Worm (Caenorhabditis elegans) whole organism, young adult: ENCODE measurements around the gene C14A4.12.

ENCODE experiments used
- K11D2.4 ChIP-seq: fragments of 200-800 bp; sonication (Bioruptor generic); IDR thresholded peaks from 2 replicates; pipeline ENCODE4 v1.3.6; 2022; ENCODE audit warnings: missing genetic modification reagents, missing genetic modification characterization, missing compliant biosample characterization
- ama-1 ChIP-seq, 3 experiments: fragments of 150-350 bp in 1 of 3; sonication (generic microtip) in 2 of 3; optimal IDR thresholded peaks; 2 replicates each; lab custom pipeline; 2014 to 2018; ENCODE audit warnings: missing biosample characterization in 2 of 3, missing genetic modification characterization in 2 of 3, missing genetic modification reagents in 2 of 3
- atf-7 ChIP-seq: sonication (generic microtip); optimal IDR thresholded peaks from 2 replicates; lab custom pipeline; 2017; ENCODE audit warnings: mild to moderate bottlenecking, missing genetic modification characterization, missing compliant biosample characterization
- ceh-100 ChIP-seq: fragments of 200-800 bp; sonication (Bioruptor generic); IDR thresholded peaks from 2 replicates; pipeline ENCODE4 v1.3.6; 2022; ENCODE audit warnings: missing genetic modification reagents, missing genetic modification characterization, missing compliant biosample characterization
- ceh-79 ChIP-seq: sonication (generic microtip); optimal IDR thresholded peaks from 2 replicates; lab custom pipeline; 2017; ENCODE audit warnings: mild to moderate bottlenecking, missing genetic modification characterization, missing compliant biosample characterization
- dox-1 ChIP-seq: fragments of 200-800 bp; sonication (Bioruptor generic); IDR thresholded peaks from 2 replicates; pipeline ENCODE4 v1.3.6; 2022; ENCODE audit warnings: missing genetic modification reagents, missing genetic modification characterization, missing compliant biosample characterization
- gei-17 ChIP-seq: fragments of 200-800 bp; sonication (Bioruptor generic); optimal IDR thresholded peaks from 2 replicates; lab custom pipeline; 2018; ENCODE audit warnings: mild to moderate bottlenecking, missing genetic modification characterization, missing compliant biosample characterization
- hmg-1.2 ChIP-seq: fragments of 200-800 bp; sonication (Bioruptor generic); IDR thresholded peaks from 2 replicates; pipeline ENCODE4 v1.3.6; 2022; ENCODE audit warnings: missing genetic modification reagents, missing genetic modification characterization, missing compliant biosample characterization
- nfya-1 ChIP-seq: sonication (generic microtip); optimal IDR thresholded peaks from 2 replicates; lab custom pipeline; 2017; ENCODE audit warnings: antibody characterized with exemption, missing compliant biosample characterization, missing genetic modification characterization, borderline replicate concordance; ENCODE audit not compliant: insufficient read depth
- nfya-2 ChIP-seq: fragments of 200-800 bp; sonication (Bioruptor generic); IDR thresholded peaks from 2 replicates; pipeline ENCODE4 v1.3.6; 2022; ENCODE audit warnings: missing genetic modification reagents, missing genetic modification characterization, missing compliant biosample characterization
- pbrm-1 ChIP-seq: fragments of 200-800 bp; sonication (Bioruptor generic); IDR thresholded peaks from 2 replicates; pipeline ENCODE4 v1.3.6; 2022; ENCODE audit warnings: missing genetic modification reagents, missing genetic modification characterization, missing compliant biosample characterization

DNA sequence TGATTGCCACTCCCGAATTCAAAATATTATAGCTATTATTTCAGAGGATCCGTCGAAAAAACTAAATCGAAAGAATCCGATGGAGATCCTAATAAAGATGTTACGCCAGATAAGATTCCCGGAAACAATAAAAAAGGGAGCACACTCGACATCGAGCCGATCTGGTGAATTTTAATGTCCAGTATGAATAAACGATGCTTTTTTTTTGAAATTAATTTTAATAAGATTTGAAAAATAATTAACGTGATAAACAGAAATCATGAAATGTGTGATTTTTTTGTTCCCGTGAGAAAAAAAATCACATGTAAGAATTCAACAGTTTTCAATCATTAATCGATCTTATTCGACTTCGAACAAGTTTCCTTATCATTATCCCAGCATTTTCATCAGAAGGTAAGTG, 26.3 kb downstream of the C14A4.12 start, which contains the start of gene M28.9:
- TF ChIP-seq ceh-100 (GFP tag; lab: Robert Waterston, UW) (no peak), gei-17 (no peak), dox-1 (GFP tag; lab: Robert Waterston, UW) (no peak), nfya-1 (no peak), pbrm-1 (no peak), hmg-1.2 (GFP tag; lab: Robert Waterston, UW) (no peak), ama-1 (optimal IDR thresholded peaks at IDR 0.05; lab: Kevin White, UChicago) (no peak), ama-1 (GFP tag; optimal IDR thresholded peaks at IDR 0.05; lab: Kevin White, UChicago) (no peak), nfya-2 (GFP tag; lab: Robert Waterston, UW) (no peak), K11D2.4 (GFP tag; lab: Robert Waterston, UW) (no peak), atf-7 (no peak), ceh-79 (no peak)
